Worm (Caenorhabditis elegans) whole organism, late embryonic: ENCODE measurements around the gene Y57G11C.42.

ENCODE experiments used
- F13H6.1 ChIP-seq: sonication (generic microtip); optimal IDR thresholded peaks from 2 replicates; lab custom pipeline; 2016; ENCODE audit warnings: missing genetic modification characterization, missing compliant biosample characterization
- K09A11.1 ChIP-seq: sonication (generic microtip); optimal IDR thresholded peaks from 2 replicates; lab custom pipeline; 2017; ENCODE audit warnings: antibody characterized with exemption, mild to moderate bottlenecking, missing genetic modification characterization, missing compliant biosample characterization; ENCODE audit not compliant: insufficient read depth
- ceh-2 ChIP-seq: sonication (generic microtip); optimal IDR thresholded peaks from 2 replicates; lab custom pipeline; 2016; ENCODE audit warnings: missing genotype, missing genetic modification characterization, missing compliant biosample characterization
- che-1 ChIP-seq: sonication (generic microtip); optimal IDR thresholded peaks from 2 replicates; lab custom pipeline; 2016; ENCODE audit warnings: mild to moderate bottlenecking, missing genetic modification characterization, missing compliant biosample characterization
- ets-4 ChIP-seq: sonication (generic microtip); optimal IDR thresholded peaks from 2 replicates; lab custom pipeline; 2016; ENCODE audit warnings: missing genetic modification characterization, missing compliant biosample characterization
- gmeb-2 ChIP-seq: sonication (generic microtip); optimal IDR thresholded peaks from 2 replicates; lab custom pipeline; 2016; ENCODE audit warnings: missing genetic modification characterization, inconsistent platforms, missing compliant biosample characterization
- nfya-1 ChIP-seq: sonication (generic microtip); optimal IDR thresholded peaks from 2 replicates; lab custom pipeline; 2017; ENCODE audit warnings: missing genetic modification characterization, mild to moderate bottlenecking, missing compliant biosample characterization, antibody characterized with exemption, moderate library complexity
- sox-2 ChIP-seq: fragments of 200-800 bp; sonication (Bioruptor generic); IDR thresholded peaks from 2 replicates; pipeline ENCODE4 v1.3.6; 2022; ENCODE audit warnings: missing genetic modification reagents, missing genetic modification characterization, missing compliant biosample characterization
- tbx-2 ChIP-seq: sonication (generic microtip); optimal IDR thresholded peaks from 2 replicates; lab custom pipeline; 2016; ENCODE audit warnings: missing genetic modification characterization, missing compliant biosample characterization
- unc-42 ChIP-seq: sonication (generic microtip); optimal IDR thresholded peaks from 2 replicates; lab custom pipeline; 2016; ENCODE audit warnings: missing genotype, missing genetic modification characterization, missing compliant biosample characterization

ce11 chrIV:14782211-14782610, 53.9 kb downstream of the Y57G11C.42 start, which contains the start of gene Y57G11C.1130:
- no peak for TF ChIP-seq tbx-2 (tag; lab: Kevin White, UChicago)
- TF ChIP-seq gmeb-2 (tag; lab: Kevin White, UChicago), result no peak
- TF ChIP-seq F13H6.1 (tag; lab: Kevin White, UChicago), result no peak
- no peak for TF ChIP-seq sox-2 (GFP tag; lab: Robert Waterston, UW)
- TF ChIP-seq ceh-2 (tag; lab: Kevin White, UChicago), result no peak
- no peak for TF ChIP-seq ets-4 (tag; lab: Kevin White, UChicago)
- TF ChIP-seq che-1 (tag; lab: Kevin White, UChicago), result no peak
- TF ChIP-seq K09A11.1 (tag; lab: Kevin White, UChicago), result no peak
- no peak for TF ChIP-seq unc-42 (tag; lab: Kevin White, UChicago)
- no peak for TF ChIP-seq nfya-1 (tag; lab: Kevin White, UChicago)
